Worm (Caenorhabditis elegans) whole organism, L3 larva: ENCODE results near the gene clec-221.

Experiments used
- R02D3.7 ChIP-seq: fragments of 150-350 bp; optimal IDR thresholded peaks from 2 replicates; lab custom pipeline; 2014; ENCODE audit warnings: missing biosample characterization, missing genetic modification characterization
- ZK546.5 ChIP-seq: sonication (generic microtip); optimal IDR thresholded peaks from 2 replicates; lab custom pipeline; 2017; ENCODE audit warnings: missing biosample characterization, missing genetic modification characterization
- aly-2 ChIP-seq: fragments of 150-350 bp; optimal IDR thresholded peaks from 2 replicates; lab custom pipeline; 2014; ENCODE audit warnings: missing biosample characterization, missing genetic modification characterization
- ama-1 ChIP-seq: fragments of 150-350 bp; optimal IDR thresholded peaks from 2 replicates; lab custom pipeline; 2018
- ceh-16 ChIP-seq: sonication (generic microtip); optimal IDR thresholded peaks from 2 replicates; lab custom pipeline; 2017; ENCODE audit warnings: missing biosample characterization, missing genetic modification characterization
- ceh-28 ChIP-seq: fragments of 150-350 bp; optimal IDR thresholded peaks from 2 replicates; lab custom pipeline; 2014; ENCODE audit warnings: missing biosample characterization, missing genetic modification reagents, missing genetic modification characterization
- ceh-82 ChIP-seq: fragments of 150-350 bp; optimal IDR thresholded peaks from 2 replicates; lab custom pipeline; 2014; ENCODE audit warnings: missing biosample characterization, missing genetic modification characterization
- ceh-9 ChIP-seq: sonication (generic microtip); optimal IDR thresholded peaks from 2 replicates; lab custom pipeline; 2018; ENCODE audit warnings: missing biosample characterization, missing genetic modification characterization
- daf-12 ChIP-seq: fragments of 150-350 bp; optimal IDR thresholded peaks from 2 replicates; lab custom pipeline; 2014; ENCODE audit warnings: missing biosample characterization, missing genetic modification reagents, missing genetic modification characterization
- egl-27 ChIP-seq: sonication (generic microtip); optimal IDR thresholded peaks from 4 replicates; lab custom pipeline; 2017; ENCODE audit warnings: missing biosample characterization, missing genetic modification reagents, missing genetic modification characterization
- egl-5 ChIP-seq: fragments of 150-350 bp; optimal IDR thresholded peaks from 2 replicates; lab custom pipeline; 2017; ENCODE audit warnings: missing biosample characterization, missing genetic modification reagents, missing genetic modification characterization, inconsistent platforms
- elt-1 ChIP-seq: fragments of 150-350 bp; optimal IDR thresholded peaks from 2 replicates; lab custom pipeline; 2014; ENCODE audit warnings: missing biosample characterization, missing genetic modification characterization
- elt-2 ChIP-seq: sonication (generic microtip); optimal IDR thresholded peaks from 2 replicates; lab custom pipeline; 2016; ENCODE audit warnings: missing genetic modification reagents, mild to moderate bottlenecking, missing genetic modification characterization, missing compliant biosample characterization
- elt-3 ChIP-seq, 3 experiments: fragments of 150-350 bp in 1 of 3; sonication (generic microtip) in 2 of 3; optimal IDR thresholded peaks; 2 replicates in 2 of 3; 4 replicates in 1 of 3; lab custom pipeline; 2014 to 2017; ENCODE audit warnings: missing biosample characterization in 3 of 3, missing genetic modification characterization in 3 of 3
- eor-1 ChIP-seq, 2 experiments: fragments of 150-350 bp; optimal IDR thresholded peaks; 2 replicates each; lab custom pipeline; 2014 to 2018; ENCODE audit warnings: missing biosample characterization in 2 of 2, missing genetic modification characterization in 2 of 2
- fkh-10 ChIP-seq: sonication (generic microtip); optimal IDR thresholded peaks from 2 replicates; lab custom pipeline; 2017; ENCODE audit warnings: missing biosample characterization, missing genetic modification reagents, missing genetic modification characterization
- fkh-2 ChIP-seq: fragments of 150-350 bp; optimal IDR thresholded peaks from 2 replicates; lab custom pipeline; 2014; ENCODE audit warnings: missing biosample characterization, missing genetic modification reagents, missing genetic modification characterization
- fos-1 ChIP-seq: fragments of 150-350 bp; optimal IDR thresholded peaks from 2 replicates; lab custom pipeline; 2014; ENCODE audit warnings: missing biosample characterization, missing genetic modification characterization
- hmg-11 ChIP-seq: sonication (generic microtip); optimal IDR thresholded peaks from 2 replicates; lab custom pipeline; 2016; ENCODE audit warnings: missing genetic modification characterization, missing compliant biosample characterization
- jun-1 ChIP-seq: fragments of 150-350 bp; optimal IDR thresholded peaks from 2 replicates; lab custom pipeline; 2014; ENCODE audit warnings: missing biosample characterization, missing genetic modification reagents, missing genetic modification characterization
- lin-15B ChIP-seq: fragments of 150-350 bp; optimal IDR thresholded peaks from 2 replicates; lab custom pipeline; 2014; ENCODE audit warnings: missing biosample characterization, missing genetic modification characterization
- lin-39 ChIP-seq: fragments of 150-350 bp; optimal IDR thresholded peaks from 2 replicates; lab custom pipeline; 2018; ENCODE audit warnings: missing biosample characterization, missing genetic modification reagents, missing genetic modification characterization
- lsy-12 ChIP-seq: sonication (generic microtip); optimal IDR thresholded peaks from 2 replicates; lab custom pipeline; 2016; ENCODE audit warnings: mild to moderate bottlenecking, missing genetic modification characterization, missing compliant biosample characterization
- mdl-1 ChIP-seq: fragments of 150-350 bp; optimal IDR thresholded peaks from 2 replicates; lab custom pipeline; 2014; ENCODE audit warnings: missing biosample characterization, missing genetic modification characterization
- mml-1 ChIP-seq: fragments of 150-350 bp; sonication (generic microtip); optimal IDR thresholded peaks from 3 replicates; lab custom pipeline; 2014; ENCODE audit warnings: missing biosample characterization, missing genetic modification characterization
- nfya-1 ChIP-seq: sonication (generic microtip); optimal IDR thresholded peaks from 2 replicates; lab custom pipeline; 2017; ENCODE audit warnings: missing genetic modification characterization, mild to moderate bottlenecking, missing compliant biosample characterization, antibody characterized with exemption, moderate library complexity; ENCODE audit not compliant: insufficient read depth
- nhr-11 ChIP-seq: fragments of 150-350 bp; optimal IDR thresholded peaks from 2 replicates; lab custom pipeline; 2014; ENCODE audit warnings: missing biosample characterization, missing genetic modification characterization
- nhr-12 ChIP-seq: fragments of 150-350 bp; optimal IDR thresholded peaks from 2 replicates; lab custom pipeline; 2014; ENCODE audit warnings: missing biosample characterization, missing genetic modification characterization
- nhr-23 ChIP-seq: fragments of 150-350 bp; optimal IDR thresholded peaks from 2 replicates; lab custom pipeline; 2014; ENCODE audit warnings: missing biosample characterization, missing genetic modification reagents, missing genetic modification characterization
- nhr-237 ChIP-seq: fragments of 150-350 bp; optimal IDR thresholded peaks from 2 replicates; lab custom pipeline; 2014; ENCODE audit warnings: missing biosample characterization, missing genetic modification characterization
- nhr-25 ChIP-seq: sonication (generic microtip); optimal IDR thresholded peaks from 2 replicates; lab custom pipeline; 2017; ENCODE audit warnings: missing biosample characterization, missing genetic modification characterization
- nhr-28 ChIP-seq: fragments of 150-350 bp; optimal IDR thresholded peaks from 2 replicates; lab custom pipeline; 2014; ENCODE audit warnings: missing biosample characterization, missing genetic modification characterization
- nhr-43 ChIP-seq: sonication (generic microtip); optimal IDR thresholded peaks from 2 replicates; lab custom pipeline; 2016; ENCODE audit warnings: mild to moderate bottlenecking, missing genetic modification characterization, missing compliant biosample characterization; ENCODE audit not compliant: poor library complexity, severe bottlenecking
- nhr-67 ChIP-seq: fragments of 150-350 bp; optimal IDR thresholded peaks from 2 replicates; lab custom pipeline; 2014; ENCODE audit warnings: missing biosample characterization, missing genetic modification characterization
- nhr-76 ChIP-seq: fragments of 150-350 bp; sonication (generic microtip); optimal IDR thresholded peaks from 5 replicates; lab custom pipeline; 2014; ENCODE audit warnings: missing biosample characterization, missing genetic modification characterization
- nhr-77 ChIP-seq: fragments of 150-350 bp; optimal IDR thresholded peaks from 2 replicates; lab custom pipeline; 2014; ENCODE audit warnings: missing biosample characterization, missing genetic modification characterization
- pha-4 ChIP-seq: fragments of 150-350 bp; optimal IDR thresholded peaks from 2 replicates; lab custom pipeline; 2014; ENCODE audit warnings: missing biosample characterization, missing genetic modification reagents, missing genetic modification characterization
- pqm-1 ChIP-seq: fragments of 150-350 bp; optimal IDR thresholded peaks from 2 replicates; lab custom pipeline; 2017; ENCODE audit warnings: missing biosample characterization, missing genetic modification characterization, inconsistent platforms
- sea-2 ChIP-seq: fragments of 150-350 bp; sonication (generic microtip); optimal IDR thresholded peaks from 4 replicates; lab custom pipeline; 2014; ENCODE audit warnings: missing biosample characterization, missing genetic modification reagents, missing genetic modification characterization
- skn-1 ChIP-seq: fragments of 150-350 bp; optimal IDR thresholded peaks from 2 replicates; lab custom pipeline; 2014; ENCODE audit warnings: missing biosample characterization, missing genetic modification characterization
- snpc-4 ChIP-seq: fragments of 150-350 bp; optimal IDR thresholded peaks from 2 replicates; lab custom pipeline; 2014; ENCODE audit warnings: missing biosample characterization, missing genetic modification characterization
- tbx-2 ChIP-seq: sonication (generic microtip); optimal IDR thresholded peaks from 2 replicates; lab custom pipeline; 2016; ENCODE audit warnings: mild to moderate bottlenecking, missing genetic modification characterization, missing compliant biosample characterization
- unc-39 ChIP-seq: sonication (generic microtip); optimal IDR thresholded peaks from 4 replicates; lab custom pipeline; 2017; ENCODE audit warnings: missing biosample characterization, missing genetic modification characterization
- unc-62 ChIP-seq: fragments of 150-350 bp; sonication (generic microtip); optimal IDR thresholded peaks from 4 replicates; lab custom pipeline; 2014; ENCODE audit warnings: missing biosample characterization, missing genetic modification reagents, missing genetic modification characterization
- zag-1 ChIP-seq: fragments of 150-350 bp; optimal IDR thresholded peaks from 2 replicates; lab custom pipeline; 2014; ENCODE audit warnings: missing biosample characterization, missing genetic modification characterization
- ztf-11 ChIP-seq: fragments of 150-350 bp; optimal IDR thresholded peaks from 2 replicates; lab custom pipeline; 2014; ENCODE audit warnings: missing biosample characterization, missing genetic modification characterization
- ztf-4 ChIP-seq: fragments of 150-350 bp; optimal IDR thresholded peaks from 2 replicates; lab custom pipeline; 2014; ENCODE audit warnings: missing biosample characterization, missing genetic modification characterization

Gene clec-221

ce11 chrV:10955681-10956476 is 1.6 kb upstream of the clec-221 start, which contains the start of gene F17C11.13:
TSS of gene F17C11.13 (plus strand) at chrV:10955923.
- TF ChIP-seq tbx-2 (no peak), pqm-1 (tag; lab: Kevin White, UChicago) (peak; percentile 32), elt-2 (peak; percentile 59), nhr-67 (tag; lab: Kevin White, UChicago) (no peak)

ce11 chrV:10954832-10955231 is 598 bp upstream of the clec-221 start, which contains the start of gene F17C11.6:
TSS of gene F17C11.6 (plus strand) at chrV:10955121.
- TF ChIP-seq pqm-1 (tag; lab: Kevin White, UChicago) (peak; percentile 82), sea-2 (GFP tag; lab: Kevin White, UChicago) (no peak), ama-1 (lab: Kevin White, UChicago) (no peak), jun-1 (no peak), skn-1 (tag; lab: Kevin White, UChicago) (no peak), elt-2 (peak; percentile 70), zag-1 (no peak), nhr-25 (tag; lab: Kevin White, UChicago) (no peak)

ce11 chrV:10953471-10954155 is 621 bp downstream of the clec-221 start:
- TF ChIP-seq egl-5 (tag; lab: Kevin White, UChicago) (no peak), ztf-4 (tag; lab: Kevin White, UChicago) (peak; percentile 13), ceh-28 (tag; lab: Kevin White, UChicago) (no peak), nhr-77 (tag; lab: Kevin White, UChicago) (no peak), pha-4 (tag; lab: Kevin White, UChicago) (peak; percentile 16), jun-1 (no peak), nhr-12 (tag; lab: Kevin White, UChicago) (no peak), lin-15B (tag; lab: Kevin White, UChicago) (no peak), nhr-43 (tag; lab: Kevin White, UChicago) (peak; percentile 8), egl-27 (tag; lab: Kevin White, UChicago) (no peak), ZK546.5 (no peak), ceh-9 (no peak), nhr-11 (no peak), ztf-11 (no peak), nhr-25 (tag; lab: Kevin White, UChicago) (peak; percentile 43), R02D3.7 (tag; lab: Kevin White, UChicago) (no peak), mml-1 (tag; lab: Kevin White, UChicago) (no peak), elt-1 (no peak), unc-39 (tag; lab: Kevin White, UChicago) (no peak), snpc-4 (no peak), nfya-1 (tag; lab: Kevin White, UChicago) (no peak), elt-3 (tag; optimal IDR thresholded peaks at IDR 0.05; lab: Kevin White, UChicago) (no peak), nhr-23 (tag; lab: Kevin White, UChicago) (no peak), nhr-76 (no peak), ama-1 (lab: Kevin White, UChicago) (peak; percentile 83), skn-1 (tag; lab: Kevin White, UChicago) (no peak), hmg-11 (tag; lab: Kevin White, UChicago) (no peak), mdl-1 (no peak), pqm-1 (tag; lab: Kevin White, UChicago) (no peak), zag-1 (no peak), fos-1 (tag; lab: Kevin White, UChicago) (no peak), tbx-2 (peak; percentile 22), fkh-2 (tag; lab: Kevin White, UChicago) (no peak), lin-39 (tag; lab: Kevin White, UChicago) (no peak), nhr-237 (tag; lab: Kevin White, UChicago) (no peak), unc-62 (GFP tag; lab: Kevin White, UChicago) (no peak), nhr-67 (tag; lab: Kevin White, UChicago) (no peak), aly-2 (tag; lab: Kevin White, UChicago) (no peak), ceh-82 (no peak), nhr-28 (tag; lab: Kevin White, UChicago) (no peak), daf-12 (tag; lab: Kevin White, UChicago) (no peak), elt-2 (no peak), lsy-12 (peak; percentile 36), fkh-10 (GFP tag; lab: Kevin White, UChicago) (no peak), ceh-16 (tag; lab: Kevin White, UChicago) (no peak), eor-1 (tag; optimal IDR thresholded peaks at IDR 0.05; lab: Kevin White, UChicago) (no peak)
